Worm (Caenorhabditis elegans): ENCODE data around the gene C56G2.9.

C56G2.9 gene

ce11 chrIII:6356007-6356406, 12.9 kb upstream of the C56G2.9 start:
- TF ChIP-seq lin-15B (tag; optimal IDR thresholded peaks at IDR 0.05) (no peak), egl-5 (tag; optimal IDR thresholded peaks at IDR 0.05) (peak; percentile 17)

- TF ChIP-seq pha-4 (tag; optimal IDR thresholded peaks at IDR 0.05) (peak; percentile 19), unc-62 (GFP tag; optimal IDR thresholded peaks at IDR 0.05) (no peak)
Measured at ce11 chrIII:6355359-6355758, 12.2 kb upstream of the C56G2.9 start.

- TF ChIP-seq fkh-2 (tag; optimal IDR thresholded peaks at IDR 0.05) = no peak
- no peak for TF ChIP-seq nhr-76 (tag; optimal IDR thresholded peaks at IDR 0.05)
- TF ChIP-seq nhr-237 (tag; optimal IDR thresholded peaks at IDR 0.05) = no peak
- no peak for TF ChIP-seq pqm-1 (tag; optimal IDR thresholded peaks at IDR 0.05)
- no peak for TF ChIP-seq skn-1 (tag; optimal IDR thresholded peaks at IDR 0.05)
- no peak for TF ChIP-seq nhr-28 (tag; optimal IDR thresholded peaks at IDR 0.05)
- TF ChIP-seq nhr-77 (tag; optimal IDR thresholded peaks at IDR 0.05) = no peak
- TF ChIP-seq pha-4 (tag; optimal IDR thresholded peaks at IDR 0.05) = no peak
- no peak for TF ChIP-seq unc-39 (tag; optimal IDR thresholded peaks at IDR 0.05)
- no peak for TF ChIP-seq egl-27 (tag; optimal IDR thresholded peaks at IDR 0.05)
- TF ChIP-seq eor-1 (tag; optimal IDR thresholded peaks at IDR 0.05) = no peak
- TF ChIP-seq nhr-11 (tag; optimal IDR thresholded peaks at IDR 0.05) = no peak
- no peak for TF ChIP-seq daf-12 (tag; optimal IDR thresholded peaks at IDR 0.05)
- no peak for TF ChIP-seq fos-1 (tag; optimal IDR thresholded peaks at IDR 0.05)
- TF ChIP-seq nhr-67 (tag; optimal IDR thresholded peaks at IDR 0.05) = no peak
- TF ChIP-seq snpc-4 (tag; optimal IDR thresholded peaks at IDR 0.05) = no peak
- no peak for TF ChIP-seq ceh-16 (tag; optimal IDR thresholded peaks at IDR 0.05)
- no peak for TF ChIP-seq lin-39 (tag; optimal IDR thresholded peaks at IDR 0.05)
- TF ChIP-seq elt-3 (tag; optimal IDR thresholded peaks at IDR 0.05) = no peak
Measured at ce11 chrIII:6353084-6353483, 10.0 kb upstream of the C56G2.9 start, which contains the start of gene akap-1. TSS of gene akap-1 (plus strand) at chrIII:6353384.

ce11 chrIII:6352459-6352858, 9.3 kb upstream of the C56G2.9 start:
- no peak for TF ChIP-seq nhr-23 (tag; optimal IDR thresholded peaks at IDR 0.05)
- TF ChIP-seq nhr-28 (tag; optimal IDR thresholded peaks at IDR 0.05) = no peak
- TF ChIP-seq egl-27 (tag; optimal IDR thresholded peaks at IDR 0.05) = no peak
- peak; percentile 20 for TF ChIP-seq nfya-1 (tag; optimal IDR thresholded peaks at IDR 0.05; ENCODE audit: insufficient read depth)
- TF ChIP-seq jun-1 (tag; optimal IDR thresholded peaks at IDR 0.05) = no peak
- no peak for TF ChIP-seq nhr-77 (tag; optimal IDR thresholded peaks at IDR 0.05)
- no peak for TF ChIP-seq pqm-1 (tag; optimal IDR thresholded peaks at IDR 0.05)
- no peak for TF ChIP-seq elt-3 (tag; optimal IDR thresholded peaks at IDR 0.05)
- TF ChIP-seq fkh-10 (GFP tag; optimal IDR thresholded peaks at IDR 0.05) = peak; percentile 36
- no peak for TF ChIP-seq ztf-11 (tag; optimal IDR thresholded peaks at IDR 0.05)
- TF ChIP-seq fkh-2 (tag; optimal IDR thresholded peaks at IDR 0.05) = no peak
- no peak for TF ChIP-seq ceh-28 (tag; optimal IDR thresholded peaks at IDR 0.05)
- TF ChIP-seq aly-2 (tag; optimal IDR thresholded peaks at IDR 0.05) = no peak
- TF ChIP-seq sea-2 (GFP tag; optimal IDR thresholded peaks at IDR 0.05) = no peak
- TF ChIP-seq zag-1 (tag; optimal IDR thresholded peaks at IDR 0.05) = no peak
- no peak for TF ChIP-seq ama-1 (optimal IDR thresholded peaks at IDR 0.05)
- TF ChIP-seq nhr-67 (tag; optimal IDR thresholded peaks at IDR 0.05) = no peak
- TF ChIP-seq ceh-9 (tag; optimal IDR thresholded peaks at IDR 0.05) = no peak
- TF ChIP-seq nhr-25 (tag; optimal IDR thresholded peaks at IDR 0.05) = no peak
- peak; percentile 34 for TF ChIP-seq tbx-2 (tag; optimal IDR thresholded peaks at IDR 0.05)
- TF ChIP-seq nhr-12 (tag; optimal IDR thresholded peaks at IDR 0.05) = no peak
- TF ChIP-seq egl-5 (tag; optimal IDR thresholded peaks at IDR 0.05) = no peak
- no peak for TF ChIP-seq hmg-11 (tag; optimal IDR thresholded peaks at IDR 0.05)
- TF ChIP-seq ZK546.5 (tag; optimal IDR thresholded peaks at IDR 0.05) = no peak

ce11 chrIII:6351438-6351837, 8.3 kb upstream of the C56G2.9 start:
- TF ChIP-seq zag-1 (tag; optimal IDR thresholded peaks at IDR 0.05) (no peak), ama-1 (optimal IDR thresholded peaks at IDR 0.05) (peak; percentile 14), nfya-1 (tag; optimal IDR thresholded peaks at IDR 0.05; ENCODE audit: insufficient read depth) (peak; percentile 31)
